Worm (Caenorhabditis elegans) whole organism, L1 larva: ENCODE results near the gene eng-1.

Experiments used
- C04F5.9 ChIP-seq: sonication (generic microtip); optimal IDR thresholded peaks from 2 replicates; lab custom pipeline; 2016; ENCODE audit warnings: missing genetic modification characterization, missing compliant biosample characterization
- C34B4.2 ChIP-seq: sonication (generic microtip); optimal IDR thresholded peaks from 2 replicates; lab custom pipeline; 2017; ENCODE audit warnings: mild to moderate bottlenecking, missing genetic modification characterization, missing compliant biosample characterization
- Y116A8C.19 ChIP-seq: sonication (generic microtip); optimal IDR thresholded peaks from 2 replicates; lab custom pipeline; 2016; ENCODE audit warnings: missing compliant biosample characterization, missing genetic modification characterization, borderline replicate concordance
- alr-1 ChIP-seq: fragments of 200-800 bp; sonication (Bioruptor generic); optimal IDR thresholded peaks from 2 replicates; lab custom pipeline; 2018; ENCODE audit warnings: borderline replicate concordance, mild to moderate bottlenecking, missing genetic modification characterization, missing compliant biosample characterization
- blmp-1 ChIP-seq: fragments of 150-350 bp; optimal IDR thresholded peaks from 2 replicates; lab custom pipeline; 2014; ENCODE audit warnings: missing biosample characterization, missing genetic modification characterization
- ceh-63 ChIP-seq: fragments of 200-800 bp; sonication (Bioruptor generic); optimal IDR thresholded peaks from 2 replicates; lab custom pipeline; 2018; ENCODE audit warnings: mild to moderate bottlenecking, missing genetic modification characterization, missing compliant biosample characterization
- ceh-8 ChIP-seq: fragments of 200-800 bp; sonication (Bioruptor generic); optimal IDR thresholded peaks from 2 replicates; lab custom pipeline; 2018; ENCODE audit warnings: mild to moderate bottlenecking, missing genetic modification characterization, moderate library complexity, missing compliant biosample characterization
- ceh-88 ChIP-seq: fragments of 200-800 bp; sonication (Bioruptor generic); IDR thresholded peaks from 2 replicates; pipeline ENCODE4 v1.3.6; 2022; ENCODE audit warnings: missing genetic modification characterization, missing compliant biosample characterization
- ceh-90 ChIP-seq: sonication (generic microtip); optimal IDR thresholded peaks from 2 replicates; lab custom pipeline; 2016; ENCODE audit warnings: missing genetic modification characterization, missing compliant biosample characterization
- ces-1 ChIP-seq: fragments of 150-350 bp; optimal IDR thresholded peaks from 2 replicates; lab custom pipeline; 2014; ENCODE audit warnings: missing biosample characterization, missing genetic modification reagents, missing genetic modification characterization
- dpl-1 ChIP-seq, 3 experiments: fragments of 150-350 bp in 2 of 3; sonication (generic microtip) in 1 of 3; optimal IDR thresholded peaks; 2 replicates each; lab custom pipeline; 2014 to 2017; ENCODE audit warnings: missing biosample characterization in 3 of 3, missing genetic modification characterization in 3 of 3, missing genetic modification reagents in 3 of 3
- dsc-1 ChIP-seq: sonication (generic microtip); optimal IDR thresholded peaks from 2 replicates; lab custom pipeline; 2016; ENCODE audit warnings: mild to moderate bottlenecking, missing genetic modification characterization, missing compliant biosample characterization
- efl-1 ChIP-seq, 4 experiments: fragments of 150-350 bp; optimal IDR thresholded peaks in 3 of 4; peaks in 1 of 4; 1 replicate in 1 of 4; 2 replicates in 3 of 4; lab custom pipeline; 2014; ENCODE audit warnings: missing biosample characterization in 2 of 4, missing genetic modification characterization in 2 of 4, missing genetic modification reagents in 2 of 4
- egl-27 ChIP-seq, 2 experiments: fragments of 150-350 bp in 1 of 2; sonication (generic microtip); optimal IDR thresholded peaks; 3 replicates each; lab custom pipeline; 2017 to 2018; ENCODE audit warnings: missing biosample characterization in 2 of 2, missing genetic modification characterization in 2 of 2, missing genetic modification reagents in 2 of 2
- elt-2 ChIP-seq: sonication (generic microtip); optimal IDR thresholded peaks from 2 replicates; lab custom pipeline; 2016; ENCODE audit warnings: missing genetic modification characterization, mild to moderate bottlenecking, inconsistent platforms, missing compliant biosample characterization, missing genetic modification reagents
- elt-3 ChIP-seq, 6 experiments: fragments of 150-350 bp in 1 of 6; sonication (generic microtip); optimal IDR thresholded peaks; 2 replicates each; lab custom pipeline; 2017 to 2018; ENCODE audit warnings: missing biosample characterization in 6 of 6, missing genetic modification characterization in 6 of 6, inconsistent platforms in 1 of 6
- ets-5 ChIP-seq: fragments of 200-800 bp; sonication (Bioruptor generic); IDR thresholded peaks from 2 replicates; pipeline ENCODE4 v1.3.6; 2022; ENCODE audit warnings: missing genetic modification characterization, missing compliant biosample characterization
- fkh-8 ChIP-seq: sonication (generic microtip); optimal IDR thresholded peaks from 2 replicates; lab custom pipeline; 2016; ENCODE audit warnings: mild to moderate bottlenecking, missing genetic modification characterization, missing compliant biosample characterization
- grh-1 ChIP-seq: fragments of 200-800 bp; sonication (Bioruptor generic); IDR thresholded peaks from 2 replicates; pipeline ENCODE4 v1.3.6; 2022; ENCODE audit warnings: missing genetic modification reagents, missing genetic modification characterization, missing compliant biosample characterization
- hpl-2 ChIP-seq: fragments of 150-350 bp; optimal IDR thresholded peaks from 2 replicates; lab custom pipeline; 2014; ENCODE audit warnings: missing biosample characterization, missing genetic modification reagents, missing genetic modification characterization
- irx-1 ChIP-seq: sonication (generic microtip); optimal IDR thresholded peaks from 2 replicates; lab custom pipeline; 2016; ENCODE audit warnings: missing genetic modification characterization, missing compliant biosample characterization
- isw-1 ChIP-seq: fragments of 200-800 bp; sonication (Bioruptor generic); IDR thresholded peaks from 2 replicates; pipeline ENCODE4 v1.3.6; 2022; ENCODE audit warnings: missing genetic modification characterization, missing compliant biosample characterization
- jun-1 ChIP-seq: fragments of 150-350 bp; optimal IDR thresholded peaks from 2 replicates; lab custom pipeline; 2014; ENCODE audit warnings: missing biosample characterization, missing genetic modification reagents, missing genetic modification characterization
- lin-14 ChIP-seq: fragments of 200-800 bp; sonication (Bioruptor generic); optimal IDR thresholded peaks from 2 replicates; lab custom pipeline; 2018; ENCODE audit warnings: mild to moderate bottlenecking, missing genetic modification characterization, moderate library complexity, missing compliant biosample characterization
- lin-15B ChIP-seq: fragments of 150-350 bp; sonication (generic microtip); optimal IDR thresholded peaks from 3 replicates; lab custom pipeline; 2014; ENCODE audit warnings: missing biosample characterization, missing genetic modification characterization
- lin-35 ChIP-seq, 2 experiments: fragments of 150-350 bp; optimal IDR thresholded peaks; 2 replicates each; lab custom pipeline; 2014; ENCODE audit warnings: missing biosample characterization in 2 of 2, missing genetic modification characterization in 2 of 2, missing genetic modification reagents in 2 of 2
- lir-3 ChIP-seq: sonication (generic microtip); optimal IDR thresholded peaks from 2 replicates; lab custom pipeline; 2016; ENCODE audit warnings: mild to moderate bottlenecking, missing genetic modification characterization, moderate library complexity, missing compliant biosample characterization; ENCODE audit not compliant: poor library complexity
- mep-1 ChIP-seq: fragments of 150-350 bp; optimal IDR thresholded peaks from 2 replicates; lab custom pipeline; 2014; ENCODE audit warnings: missing biosample characterization, missing genetic modification characterization
- nhr-11 ChIP-seq: fragments of 150-350 bp; optimal IDR thresholded peaks from 2 replicates; lab custom pipeline; 2014; ENCODE audit warnings: missing biosample characterization, missing genetic modification characterization
- nhr-12 ChIP-seq: sonication (generic microtip); optimal IDR thresholded peaks from 2 replicates; lab custom pipeline; 2017; ENCODE audit warnings: missing biosample characterization, missing genetic modification characterization
- nhr-237 ChIP-seq: fragments of 150-350 bp; optimal IDR thresholded peaks from 2 replicates; lab custom pipeline; 2014; ENCODE audit warnings: missing biosample characterization, missing genetic modification characterization
- nhr-47 ChIP-seq: sonication (generic microtip); optimal IDR thresholded peaks from 2 replicates; lab custom pipeline; 2016; ENCODE audit warnings: mild to moderate bottlenecking, missing genetic modification characterization, moderate library complexity, missing compliant biosample characterization
- nhr-71 ChIP-seq: sonication (generic microtip); optimal IDR thresholded peaks from 2 replicates; lab custom pipeline; 2016; ENCODE audit warnings: mild to moderate bottlenecking, missing genetic modification characterization, moderate library complexity, missing compliant biosample characterization
- nhr-76 ChIP-seq: sonication (generic microtip); optimal IDR thresholded peaks from 2 replicates; lab custom pipeline; 2017; ENCODE audit warnings: missing biosample characterization, missing genetic modification characterization
- nhr-85 ChIP-seq: sonication (generic microtip); peaks from one replicate; lab custom pipeline; 2016; ENCODE audit warnings: missing genetic modification characterization, inconsistent platforms, missing compliant biosample characterization
- nhr-90 ChIP-seq: sonication (generic microtip); optimal IDR thresholded peaks from 2 replicates; lab custom pipeline; 2016; ENCODE audit warnings: mild to moderate bottlenecking, missing genetic modification characterization, missing compliant biosample characterization; ENCODE audit not compliant: poor library complexity
- pag-3 ChIP-seq: sonication (generic microtip); optimal IDR thresholded peaks from 2 replicates; lab custom pipeline; 2017; ENCODE audit warnings: missing genetic modification characterization, mild to moderate bottlenecking, missing compliant biosample characterization, antibody characterized with exemption, borderline replicate concordance; ENCODE audit not compliant: insufficient read depth
- pax-3 ChIP-seq: fragments of 200-800 bp; sonication (Bioruptor generic); optimal IDR thresholded peaks from 2 replicates; lab custom pipeline; 2018; ENCODE audit warnings: mild to moderate bottlenecking, missing genetic modification characterization, moderate library complexity, missing compliant biosample characterization
- pqm-1 ChIP-seq: sonication (generic microtip); optimal IDR thresholded peaks from 3 replicates; lab custom pipeline; 2017; ENCODE audit warnings: missing biosample characterization, missing genetic modification characterization
- rnt-1 ChIP-seq: sonication (generic microtip); optimal IDR thresholded peaks from 2 replicates; lab custom pipeline; 2016; ENCODE audit warnings: mild to moderate bottlenecking, missing genetic modification characterization, moderate library complexity, missing compliant biosample characterization
- skn-1 ChIP-seq: fragments of 150-350 bp; optimal IDR thresholded peaks from 2 replicates; lab custom pipeline; 2014; ENCODE audit warnings: missing biosample characterization, missing genetic modification characterization
- swsn-7 ChIP-seq: sonication (generic microtip); optimal IDR thresholded peaks from 2 replicates; lab custom pipeline; 2016; ENCODE audit warnings: missing genetic modification characterization, missing compliant biosample characterization
- unc-30 ChIP-seq: sonication (generic microtip); optimal IDR thresholded peaks from 2 replicates; lab custom pipeline; 2017; ENCODE audit warnings: missing biosample characterization, missing genetic modification characterization
- unc-98 ChIP-seq: fragments of 200-800 bp; sonication (Bioruptor generic); IDR thresholded peaks from 2 replicates; pipeline ENCODE4 v1.3.6; 2022; ENCODE audit warnings: missing genetic modification characterization, missing compliant biosample characterization
- xbp-1 ChIP-seq: sonication (generic microtip); optimal IDR thresholded peaks from 2 replicates; lab custom pipeline; 2016; ENCODE audit warnings: missing genetic modification characterization, missing compliant biosample characterization
- zip-4 ChIP-seq: fragments of 200-800 bp; sonication (Bioruptor generic); optimal IDR thresholded peaks from 2 replicates; lab custom pipeline; 2018; ENCODE audit warnings: mild to moderate bottlenecking, missing genetic modification characterization, moderate library complexity, missing compliant biosample characterization

The eng-1 gene

DNA sequence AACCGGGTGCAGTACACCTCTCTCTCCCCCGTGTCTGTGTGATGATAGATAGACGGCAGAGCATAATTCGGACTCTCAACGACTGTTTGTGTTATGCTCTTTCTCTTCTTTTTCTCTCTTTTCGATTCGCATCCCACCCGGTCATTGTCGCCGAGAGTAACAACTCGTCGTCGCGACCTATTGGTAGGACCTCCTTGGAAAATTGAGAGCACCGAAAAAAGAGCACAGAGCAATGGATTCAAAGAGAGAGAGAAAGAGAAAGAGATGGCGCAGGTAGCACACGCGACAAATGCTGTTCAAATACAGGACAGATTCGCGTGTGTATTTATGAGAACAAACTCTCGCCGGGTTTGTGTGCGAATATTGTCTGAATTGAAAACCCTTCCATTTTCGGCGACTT, 24.6 kb downstream of the eng-1 start (continued):
- TF ChIP-seq ceh-88 (GFP tag; lab: Robert Waterston, UW) (no peak), lin-14 (peak; percentile 75), isw-1 (GFP tag; lab: Robert Waterston, UW) (no peak), lir-3 (tag; lab: Kevin White, UChicago) (no peak), nhr-71 (peak; percentile 70), pag-3 (no peak), jun-1 (tag; lab: Kevin White, UChicago) (no peak), nhr-47 (peak; percentile 13), skn-1 (tag; lab: Kevin White, UChicago) (peak; percentile 19), ceh-90 (tag; lab: Kevin White, UChicago) (no peak), swsn-7 (tag; lab: Kevin White, UChicago) (no peak), mep-1 (tag; lab: Kevin White, UChicago) (peak; percentile 40), ces-1 (GFP tag; lab: Kevin White, UChicago) (no peak), alr-1 (no peak), elt-3 (tag; optimal IDR thresholded peaks at IDR 0.05; lab: Kevin White, UChicago) (no peak), egl-27 (tag; optimal IDR thresholded peaks at IDR 0.05; lab: Kevin White, UChicago) (no peak), irx-1 (tag; lab: Kevin White, UChicago) (no peak), nhr-11 (tag; lab: Kevin White, UChicago) (no peak), nhr-90 (tag; lab: Kevin White, UChicago) (no peak), Y116A8C.19 (no peak), unc-30 (no peak), xbp-1 (tag; lab: Kevin White, UChicago) (no peak), nhr-237 (no peak), C04F5.9 (tag; lab: Kevin White, UChicago) (no peak), elt-2 (tag; lab: Kevin White, UChicago) (no peak), nhr-76 (no peak), ets-5 (GFP tag; lab: Robert Waterston, UW) (no peak), ceh-8 (GFP tag; lab: Kevin White, UChicago) (no peak), lin-15B (tag; lab: Kevin White, UChicago) (no peak), nhr-12 (no peak), dpl-1 (GFP tag; optimal IDR thresholded peaks at IDR 0.05; lab: Kevin White, UChicago) (no peak), fkh-8 (peak; percentile 10)

DNA sequence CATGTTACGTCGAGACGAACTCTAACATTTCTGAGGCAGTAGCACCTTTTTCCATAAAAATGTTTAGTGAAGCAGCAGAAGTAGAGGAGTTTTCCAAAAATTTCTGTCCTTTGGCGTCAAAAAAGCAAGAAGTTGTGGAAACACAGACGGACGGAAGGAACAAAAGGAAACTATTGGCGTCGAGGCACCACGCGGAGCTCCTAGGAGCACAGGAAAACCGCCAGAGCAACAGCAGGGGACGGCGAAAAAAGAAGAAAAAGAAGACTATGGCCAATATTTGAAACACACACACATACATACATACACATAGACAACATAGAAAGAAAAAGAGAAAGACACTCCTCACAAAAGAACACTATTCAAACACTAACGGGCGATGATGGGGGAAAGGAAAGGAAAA, 25.4 kb downstream of the eng-1 start:
- TF ChIP-seq alr-1 (no peak), dsc-1 (tag; lab: Kevin White, UChicago) (no peak), ceh-8 (GFP tag; lab: Kevin White, UChicago) (no peak), ceh-63 (no peak), grh-1 (0 out of 2 replicates have a peak, but pooled peaks have one; percentile 27), hpl-2 (GFP tag; lab: Kevin White, UChicago) (no peak), rnt-1 (tag; lab: Kevin White, UChicago) (no peak), ceh-88 (GFP tag; lab: Robert Waterston, UW) (no peak), dpl-1 (GFP tag; optimal IDR thresholded peaks at IDR 0.05; lab: Kevin White, UChicago) (peak in 1 of 3 experiments; percentile 5), blmp-1 (tag; lab: Kevin White, UChicago) (no peak), nhr-76 (no peak), elt-3 (tag; optimal IDR thresholded peaks at IDR 0.05; lab: Kevin White, UChicago) (no peak), nhr-71 (peak; percentile 9), pqm-1 (tag; lab: Kevin White, UChicago) (no peak), unc-98 (GFP tag; lab: Robert Waterston, UW) (no peak), isw-1 (GFP tag; lab: Robert Waterston, UW) (no peak), zip-4 (GFP tag; lab: Kevin White, UChicago) (no peak), lin-35 (GFP tag; optimal IDR thresholded peaks at IDR 0.05; lab: Kevin White, UChicago) (peak in 1 of 2 experiments; percentile 4), nhr-85 (tag; lab: Kevin White, UChicago) (peak; percentile 44), lin-14 (peak; percentile 53), pax-3 (tag; lab: Kevin White, UChicago) (no peak), C34B4.2 (tag; lab: Kevin White, UChicago) (no peak), efl-1 (optimal IDR thresholded peaks at IDR 0.05; lab: Kevin White, UChicago) (no peak), efl-1 (GFP tag; optimal IDR thresholded peaks at IDR 0.05 in 1 of 2; lab: Kevin White, UChicago) (peak in 1 of 2 experiments; percentile 51), elt-2 (tag; lab: Kevin White, UChicago) (no peak), irx-1 (tag; lab: Kevin White, UChicago) (no peak)
- TF ChIP-seq, all 84 proteins: peak for 7
